Worm (Caenorhabditis elegans) whole organism, L2 larva: ENCODE data around the gene Y73B6BL.289.

Source experiments
- C34F6.9 ChIP-seq: fragments of 150-350 bp; optimal IDR thresholded peaks from 2 replicates; lab custom pipeline; 2014; ENCODE audit warnings: missing biosample characterization, missing genetic modification characterization
- F13H6.1 ChIP-seq: sonication (generic microtip); optimal IDR thresholded peaks from 2 replicates; lab custom pipeline; 2016; ENCODE audit warnings: missing genetic modification characterization, missing compliant biosample characterization
- R02D3.7 ChIP-seq: fragments of 150-350 bp; optimal IDR thresholded peaks from 2 replicates; lab custom pipeline; 2014; ENCODE audit warnings: missing biosample characterization, missing genetic modification characterization
- Y55F3AM.14 ChIP-seq: fragments of 200-800 bp; sonication (Bioruptor generic); optimal IDR thresholded peaks from 2 replicates; lab custom pipeline; 2018; ENCODE audit warnings: mild to moderate bottlenecking, missing genetic modification characterization, missing compliant biosample characterization
- ZK546.5 ChIP-seq: sonication (generic microtip); optimal IDR thresholded peaks from 2 replicates; lab custom pipeline; 2017; ENCODE audit warnings: missing biosample characterization, missing genetic modification characterization
- alr-1 ChIP-seq: fragments of 150-350 bp; optimal IDR thresholded peaks from 2 replicates; lab custom pipeline; 2014; ENCODE audit warnings: missing biosample characterization, missing genetic modification characterization
- ama-1 ChIP-seq: fragments of 150-350 bp; optimal IDR thresholded peaks from 2 replicates; lab custom pipeline; 2018; ENCODE audit warnings: inconsistent platforms
- blmp-1 ChIP-seq: sonication (generic microtip); optimal IDR thresholded peaks from 2 replicates; lab custom pipeline; 2017; ENCODE audit warnings: missing genetic modification characterization, mild to moderate bottlenecking, missing compliant biosample characterization, antibody characterized with exemption, moderate library complexity; ENCODE audit not compliant: insufficient read depth
- ceh-16 ChIP-seq: fragments of 150-350 bp; optimal IDR thresholded peaks from 2 replicates; lab custom pipeline; 2014; ENCODE audit warnings: missing biosample characterization, missing genetic modification characterization
- ceh-82 ChIP-seq: fragments of 150-350 bp; optimal IDR thresholded peaks from 2 replicates; lab custom pipeline; 2014; ENCODE audit warnings: missing biosample characterization, missing genetic modification characterization
- crh-2 ChIP-seq: sonication (generic microtip); optimal IDR thresholded peaks from 2 replicates; lab custom pipeline; 2017; ENCODE audit warnings: missing biosample characterization, missing genetic modification characterization
- dmd-4 ChIP-seq: sonication (generic microtip); optimal IDR thresholded peaks from 2 replicates; lab custom pipeline; 2017; ENCODE audit warnings: missing biosample characterization, missing genetic modification characterization
- elt-1 ChIP-seq: fragments of 150-350 bp; optimal IDR thresholded peaks from 2 replicates; lab custom pipeline; 2014; ENCODE audit warnings: missing biosample characterization, missing genetic modification characterization
- elt-3 ChIP-seq: sonication (generic microtip); optimal IDR thresholded peaks from 2 replicates; lab custom pipeline; 2017; ENCODE audit warnings: missing biosample characterization, missing genetic modification characterization
- fos-1 ChIP-seq: fragments of 150-350 bp; optimal IDR thresholded peaks from 2 replicates; lab custom pipeline; 2014; ENCODE audit warnings: missing biosample characterization, missing genetic modification characterization
- gmeb-1 ChIP-seq: fragments of 150-350 bp; optimal IDR thresholded peaks from 2 replicates; lab custom pipeline; 2014; ENCODE audit warnings: missing biosample characterization, missing genetic modification characterization
- lin-11 ChIP-seq: fragments of 150-350 bp; sonication (generic microtip); optimal IDR thresholded peaks from 2 replicates; lab custom pipeline; 2014; ENCODE audit warnings: missing biosample characterization, missing genetic modification characterization, inconsistent platforms, mixed read lengths
- lin-13 ChIP-seq: fragments of 150-350 bp; optimal IDR thresholded peaks from 2 replicates; lab custom pipeline; 2014; ENCODE audit warnings: missing biosample characterization, missing genetic modification reagents, missing genetic modification characterization
- lin-39 ChIP-seq: fragments of 150-350 bp; optimal IDR thresholded peaks from 2 replicates; lab custom pipeline; 2014; ENCODE audit warnings: missing biosample characterization, missing genetic modification reagents, missing genetic modification characterization
- lsy-2 ChIP-seq, 2 experiments: fragments of 150-350 bp in 1 of 2; sonication (generic microtip) in 1 of 2; optimal IDR thresholded peaks; 2 replicates each; lab custom pipeline; 2014 to 2017; ENCODE audit warnings: missing biosample characterization in 2 of 2, missing genetic modification characterization in 2 of 2
- mbf-1 ChIP-seq: sonication (generic microtip); optimal IDR thresholded peaks from 2 replicates; lab custom pipeline; 2017; ENCODE audit warnings: missing biosample characterization, missing genetic modification characterization
- mdl-1 ChIP-seq, 2 experiments: fragments of 150-350 bp in 1 of 2; sonication (generic microtip) in 1 of 2; optimal IDR thresholded peaks; 2 replicates each; lab custom pipeline; 2017; ENCODE audit warnings: missing biosample characterization in 2 of 2, missing genetic modification characterization in 2 of 2
- nhr-10 ChIP-seq: sonication (generic microtip); optimal IDR thresholded peaks from 2 replicates; lab custom pipeline; 2017; ENCODE audit warnings: missing biosample characterization, missing genetic modification characterization
- nhr-12 ChIP-seq: fragments of 150-350 bp; optimal IDR thresholded peaks from 2 replicates; lab custom pipeline; 2014; ENCODE audit warnings: missing biosample characterization, missing genetic modification characterization
- nhr-129 ChIP-seq: fragments of 150-350 bp; optimal IDR thresholded peaks from 2 replicates; lab custom pipeline; 2014; ENCODE audit warnings: missing biosample characterization, missing genetic modification characterization
- nhr-23 ChIP-seq: fragments of 150-350 bp; optimal IDR thresholded peaks from 2 replicates; lab custom pipeline; 2014; ENCODE audit warnings: missing biosample characterization, missing genetic modification reagents, missing genetic modification characterization
- nhr-25 ChIP-seq: fragments of 150-350 bp; sonication (generic microtip); optimal IDR thresholded peaks from 3 replicates; lab custom pipeline; 2014; ENCODE audit warnings: missing biosample characterization, missing genetic modification characterization
- nhr-77 ChIP-seq: fragments of 150-350 bp; optimal IDR thresholded peaks from 2 replicates; lab custom pipeline; 2014; ENCODE audit warnings: missing biosample characterization, missing genetic modification characterization
- peb-1 ChIP-seq: fragments of 150-350 bp; optimal IDR thresholded peaks from 2 replicates; lab custom pipeline; 2014; ENCODE audit warnings: missing biosample characterization, missing genetic modification characterization
- sem-4 ChIP-seq: fragments of 150-350 bp; optimal IDR thresholded peaks from 2 replicates; lab custom pipeline; 2014; ENCODE audit warnings: missing biosample characterization, missing genetic modification reagents, missing genetic modification characterization
- sma-3 ChIP-seq: sonication (generic microtip); optimal IDR thresholded peaks from 2 replicates; lab custom pipeline; 2016; ENCODE audit warnings: missing genetic modification reagents, missing genetic modification characterization, missing compliant biosample characterization
- sma-9 ChIP-seq, 2 experiments: fragments of 150-350 bp in 1 of 2; sonication (generic microtip) in 1 of 2; optimal IDR thresholded peaks; 2 replicates each; lab custom pipeline; 2014 to 2016; ENCODE audit warnings: missing genetic modification characterization in 2 of 2, mild to moderate bottlenecking in 1 of 2, missing biosample characterization in 1 of 2, missing compliant biosample characterization in 1 of 2, missing genetic modification reagents in 1 of 2, moderate library complexity in 1 of 2
- snpc-4 ChIP-seq: fragments of 150-350 bp; optimal IDR thresholded peaks from 2 replicates; lab custom pipeline; 2014; ENCODE audit warnings: missing biosample characterization, missing genetic modification characterization
- unc-39 ChIP-seq: fragments of 150-350 bp; optimal IDR thresholded peaks from 2 replicates; lab custom pipeline; 2014; ENCODE audit warnings: missing biosample characterization, missing genetic modification characterization
- unc-55 ChIP-seq: fragments of 150-350 bp; sonication (generic microtip); optimal IDR thresholded peaks from 3 replicates; lab custom pipeline; 2014; ENCODE audit warnings: missing biosample characterization, missing genetic modification reagents, missing genetic modification characterization
- unc-62 ChIP-seq: fragments of 150-350 bp; optimal IDR thresholded peaks from 2 replicates; lab custom pipeline; 2014; ENCODE audit warnings: missing biosample characterization, missing genetic modification reagents, missing genetic modification characterization
- zag-1 ChIP-seq: fragments of 150-350 bp; optimal IDR thresholded peaks from 2 replicates; lab custom pipeline; 2014; ENCODE audit warnings: missing biosample characterization, missing genetic modification characterization
- ztf-1 ChIP-seq: fragments of 200-800 bp; sonication (Bioruptor generic); conservative IDR thresholded peaks from 2 replicates; pipeline ENCODE4 v1.3.6; 2022; ENCODE audit warnings: missing genetic modification characterization, missing compliant biosample characterization
- ztf-11 ChIP-seq: sonication (generic microtip); optimal IDR thresholded peaks from 2 replicates; lab custom pipeline; 2017; ENCODE audit warnings: missing biosample characterization, missing genetic modification characterization
- ztf-4 ChIP-seq: fragments of 150-350 bp; optimal IDR thresholded peaks from 2 replicates; lab custom pipeline; 2014; ENCODE audit warnings: missing biosample characterization, missing genetic modification characterization

Gene Y73B6BL.289

ce11 chrIV:6329339-6329738, 18.0 kb upstream of the Y73B6BL.289 start, which contains the start of gene seu-1:
seu-1 (plus strand) TSS chrIV:6329639.
- no peak for TF ChIP-seq Y55F3AM.14 (GFP tag; lab: Kevin White, UChicago)
- no peak for TF ChIP-seq lin-39 (tag; lab: Kevin White, UChicago)
- TF ChIP-seq ZK546.5 (tag; lab: Kevin White, UChicago): no peak
- TF ChIP-seq, all 48 proteins: peak for 0

DNA sequence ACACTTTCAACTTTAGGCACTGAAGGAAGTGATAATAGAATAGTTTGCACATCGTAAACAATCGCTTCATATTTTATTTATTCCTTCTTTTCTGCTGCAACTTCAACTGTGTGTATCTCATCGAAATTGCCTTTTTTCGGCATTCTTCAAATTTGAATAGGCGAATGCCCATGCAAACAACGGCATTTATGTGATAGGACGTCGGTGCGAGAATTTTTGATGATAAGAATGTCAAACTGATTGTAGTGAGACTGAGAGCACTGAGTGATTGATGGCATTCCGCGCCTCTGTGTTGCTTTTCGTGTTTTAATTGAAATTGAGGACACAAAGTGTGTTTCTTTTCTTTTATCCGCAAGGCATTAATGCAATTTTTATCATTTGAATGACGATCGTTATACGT, 16.5 kb upstream of the Y73B6BL.289 start:
- TF ChIP-seq dmd-4 (tag; lab: Kevin White, UChicago): no peak
- no peak for TF ChIP-seq nhr-77 (tag; lab: Kevin White, UChicago)
- TF ChIP-seq mbf-1 (tag; lab: Kevin White, UChicago): no peak
- TF ChIP-seq sma-3 (GFP tag; lab: Kevin White, UChicago): no peak
- TF ChIP-seq fos-1: peak; percentile 68
- TF ChIP-seq nhr-23: no peak
- TF ChIP-seq ztf-1 (GFP tag; lab: Robert Waterston, UW): no peak

- no peak for TF ChIP-seq C34F6.9
- no peak for TF ChIP-seq lsy-2 (tag; optimal IDR thresholded peaks at IDR 0.05; lab: Kevin White, UChicago)
- no peak for TF ChIP-seq sem-4 (tag; lab: Kevin White, UChicago)
- TF ChIP-seq nhr-12 (tag; lab: Kevin White, UChicago): no peak
- no peak for TF ChIP-seq nhr-129 (tag; lab: Kevin White, UChicago)
- no peak for TF ChIP-seq blmp-1 (tag; lab: Kevin White, UChicago)
- TF ChIP-seq nhr-77 (tag; lab: Kevin White, UChicago): no peak
- TF ChIP-seq elt-1 (tag; lab: Kevin White, UChicago): no peak
- no peak for TF ChIP-seq nhr-23
- TF ChIP-seq ztf-11 (tag; lab: Kevin White, UChicago): no peak
- TF ChIP-seq zag-1 (tag; lab: Kevin White, UChicago): no peak
- TF ChIP-seq ztf-4 (tag; lab: Kevin White, UChicago): no peak
- no peak for TF ChIP-seq lin-13 (GFP tag; lab: Kevin White, UChicago)
- no peak for TF ChIP-seq dmd-4 (tag; lab: Kevin White, UChicago)
- no peak for TF ChIP-seq lin-11
- TF ChIP-seq Y55F3AM.14 (GFP tag; lab: Kevin White, UChicago): no peak
- TF ChIP-seq sma-9 (GFP tag; optimal IDR thresholded peaks at IDR 0.05; lab: Kevin White, UChicago): no peak
- no peak for TF ChIP-seq sma-9 (tag; optimal IDR thresholded peaks at IDR 0.05; lab: Kevin White, UChicago)
- no peak for TF ChIP-seq ceh-16 (tag; lab: Kevin White, UChicago)
- TF ChIP-seq alr-1 (tag; lab: Kevin White, UChicago): no peak
- TF ChIP-seq ztf-1 (GFP tag; lab: Robert Waterston, UW): no peak
- TF ChIP-seq, all 48 proteins: peak for 0
Measured at ce11 chrIV:6333915-6334314, 13.4 kb upstream of the Y73B6BL.289 start, which contains the start of gene blos-2. blos-2 (plus strand) TSS chrIV:6334215.

ce11 chrIV:6335908-6336307, 11.4 kb upstream of the Y73B6BL.289 start, which contains the start of gene mif-4:
mif-4 (minus strand) TSS chrIV:6335994.
- TF ChIP-seq nhr-129 (tag; lab: Kevin White, UChicago) (peak; percentile 9), sma-9 (GFP tag; optimal IDR thresholded peaks at IDR 0.05; lab: Kevin White, UChicago) (peak; percentile 9), sma-9 (tag; optimal IDR thresholded peaks at IDR 0.05; lab: Kevin White, UChicago) (no peak), unc-62 (GFP tag; lab: Kevin White, UChicago) (no peak)

DNA sequence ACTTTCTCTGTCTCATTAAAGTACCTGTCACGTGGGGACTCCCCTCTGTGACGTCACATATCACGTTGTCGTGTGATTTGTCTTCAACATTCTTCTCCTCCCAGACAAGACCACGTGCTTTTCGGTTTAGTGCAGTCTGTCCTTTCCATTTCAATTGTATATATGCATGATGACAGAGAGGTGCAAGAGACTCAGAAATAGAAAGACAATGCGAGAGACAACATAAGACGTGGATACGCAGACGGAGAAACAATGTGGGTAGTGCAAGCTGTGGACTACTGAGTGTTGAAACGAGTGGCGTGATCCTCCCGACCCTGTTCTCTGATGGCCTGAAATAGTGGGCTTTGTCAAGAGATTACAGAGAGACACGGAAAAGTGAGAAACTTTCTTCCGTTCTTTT, 10.6 kb upstream of the Y73B6BL.289 start:
- peak; percentile 45 for TF ChIP-seq ceh-82 (tag; lab: Kevin White, UChicago)
- peak; percentile 97 for TF ChIP-seq F13H6.1 (tag; lab: Kevin White, UChicago)
- peak; percentile 64 to 95 for TF ChIP-seq lsy-2 (tag; optimal IDR thresholded peaks at IDR 0.05; lab: Kevin White, UChicago)
- TF ChIP-seq nhr-129 (tag; lab: Kevin White, UChicago): peak; percentile 98
- TF ChIP-seq unc-39 (tag; lab: Kevin White, UChicago): no peak
- peak; percentile 89 for TF ChIP-seq gmeb-1 (tag; lab: Kevin White, UChicago)
- no peak for TF ChIP-seq lin-39 (tag; lab: Kevin White, UChicago)
- TF ChIP-seq sma-3 (GFP tag; lab: Kevin White, UChicago): peak; percentile 97
- TF ChIP-seq blmp-1 (tag; lab: Kevin White, UChicago): peak; percentile 98
- peak; percentile 100 for TF ChIP-seq sma-9 (GFP tag; optimal IDR thresholded peaks at IDR 0.05; lab: Kevin White, UChicago)
- TF ChIP-seq sma-9 (tag; optimal IDR thresholded peaks at IDR 0.05; lab: Kevin White, UChicago): peak; percentile 79
- TF ChIP-seq mbf-1 (tag; lab: Kevin White, UChicago): no peak
- peak; percentile 96 for TF ChIP-seq ztf-4 (tag; lab: Kevin White, UChicago)
- peak; percentile 87 for TF ChIP-seq fos-1
- TF ChIP-seq peb-1 (tag; lab: Kevin White, UChicago): no peak
- peak; percentile 99 for TF ChIP-seq nhr-25
- peak; percentile 77 for TF ChIP-seq ceh-16 (tag; lab: Kevin White, UChicago)
- peak; percentile 23 for TF ChIP-seq ama-1
- peak; percentile 70 for TF ChIP-seq lin-13 (GFP tag; lab: Kevin White, UChicago)
- peak; percentile 80 for TF ChIP-seq unc-55
- TF ChIP-seq dmd-4 (tag; lab: Kevin White, UChicago): no peak
- peak; percentile 99 for TF ChIP-seq C34F6.9
- no peak for TF ChIP-seq ztf-11 (tag; lab: Kevin White, UChicago)
- TF ChIP-seq ZK546.5 (tag; lab: Kevin White, UChicago): peak; percentile 22
- peak; percentile 57 for TF ChIP-seq snpc-4 (tag; lab: Kevin White, UChicago)
- peak; percentile 98 to 99 for TF ChIP-seq mdl-1 (tag; optimal IDR thresholded peaks at IDR 0.05; lab: Kevin White, UChicago)
- TF ChIP-seq sem-4 (tag; lab: Kevin White, UChicago): peak; percentile 98
- TF ChIP-seq R02D3.7 (tag; lab: Kevin White, UChicago): peak; percentile 27
- peak; percentile 96 for TF ChIP-seq crh-2 (tag; lab: Kevin White, UChicago)
- peak; percentile 74 for TF ChIP-seq nhr-10 (tag; lab: Kevin White, UChicago)
- TF ChIP-seq elt-3 (tag; lab: Kevin White, UChicago): no peak
- TF ChIP-seq zag-1 (tag; lab: Kevin White, UChicago): peak; percentile 41
